Fruit fly (Drosophila melanogaster) whole organism, pupa: ENCODE results near the gene Remo.
A peak's percentile ranks its signal among the peaks of the same experiment; 100 is the strongest.

Experiments used
- CG10348 ChIP-seq: fragments of 200-800 bp; sonication (Bioruptor generic); IDR thresholded peaks from 2 replicates; pipeline ENCODE4 v1.3.6; 2022; ENCODE audit warnings: missing biosample characterization, missing genetic modification characterization
- CG12605 ChIP-seq: fragments of 200-800 bp; sonication (Bioruptor generic); IDR thresholded peaks from 2 replicates; pipeline ENCODE4 v1.3.6; 2022; ENCODE audit warnings: missing biosample characterization, missing genetic modification characterization
- CG13204 ChIP-seq: fragments of 200-800 bp; sonication (Bioruptor generic); optimal IDR thresholded peaks from 2 replicates; lab custom pipeline; 2018; ENCODE audit warnings: missing biosample characterization, mild to moderate bottlenecking, missing genetic modification characterization, moderate library complexity
- CG14655 ChIP-seq: fragments of 200-800 bp; sonication (Bioruptor generic); optimal IDR thresholded peaks from 3 replicates; lab custom pipeline; 2017; ENCODE audit warnings: mild to moderate bottlenecking, missing biosample characterization, missing genetic modification reagents, missing genetic modification characterization
- CG15710 ChIP-seq: fragments of 200-800 bp; sonication (Bioruptor generic); optimal IDR thresholded peaks from 2 replicates; lab custom pipeline; 2018; ENCODE audit warnings: missing biosample characterization, mild to moderate bottlenecking, missing genetic modification characterization, moderate library complexity
- CG17806 ChIP-seq: fragments of 200-800 bp; sonication (Bioruptor generic); optimal IDR thresholded peaks from 2 replicates; lab custom pipeline; 2018; ENCODE audit warnings: missing biosample characterization, mild to moderate bottlenecking, missing genetic modification characterization, moderate library complexity
- CG32121 ChIP-seq: fragments of 200-800 bp; sonication (Bioruptor generic); IDR thresholded peaks from 2 replicates; pipeline ENCODE4 v1.3.6; 2022; ENCODE audit warnings: missing biosample characterization, missing genetic modification characterization
- CG34367 ChIP-seq: fragments of 200-800 bp; sonication (Bioruptor generic); optimal IDR thresholded peaks from 2 replicates; lab custom pipeline; 2018; ENCODE audit warnings: missing biosample characterization, mild to moderate bottlenecking, missing genetic modification characterization
- CG4496 ChIP-seq: fragments of 200-800 bp; sonication (Bioruptor generic); IDR thresholded peaks from 3 replicates; pipeline ENCODE4 v1.3.6; 2022; ENCODE audit warnings: missing biosample characterization, missing genetic modification characterization
- CG8159 ChIP-seq: fragments of 200-800 bp; sonication (Bioruptor generic); optimal IDR thresholded peaks from 3 replicates; lab custom pipeline; 2018; ENCODE audit warnings: missing biosample characterization, mild to moderate bottlenecking, missing genetic modification characterization, moderate library complexity
- CG8301 ChIP-seq: fragments of 200-800 bp; sonication (Bioruptor generic); optimal IDR thresholded peaks from 2 replicates; lab custom pipeline; 2018; ENCODE audit warnings: missing biosample characterization, mild to moderate bottlenecking, missing genetic modification characterization
- CG9948 ChIP-seq: fragments of 200-800 bp; sonication (Bioruptor generic); optimal IDR thresholded peaks from 2 replicates; lab custom pipeline; 2018; ENCODE audit warnings: missing biosample characterization, mild to moderate bottlenecking, missing genetic modification characterization, moderate library complexity
- D1 ChIP-seq: fragments of 200-800 bp; sonication (Bioruptor generic); optimal IDR thresholded peaks from 2 replicates; lab custom pipeline; 2018; ENCODE audit warnings: missing biosample characterization, mild to moderate bottlenecking, missing genetic modification characterization, moderate library complexity
- EcR ChIP-seq: fragments of 200-800 bp; sonication (Bioruptor generic); optimal IDR thresholded peaks from 3 replicates; lab custom pipeline; 2019; ENCODE audit warnings: missing biosample characterization, missing genetic modification characterization, mild to moderate bottlenecking, moderate library complexity, missing genetic modification reagents
- Ets98B ChIP-seq: fragments of 200-800 bp; sonication (Bioruptor generic); IDR thresholded peaks from 2 replicates; pipeline ENCODE4 v1.3.6; 2022; ENCODE audit warnings: missing biosample characterization, missing genetic modification characterization
- Pif1A ChIP-seq: fragments of 200-800 bp; sonication (Bioruptor generic); optimal IDR thresholded peaks from 3 replicates; lab custom pipeline; 2016; ENCODE audit warnings: missing biosample characterization, missing genetic modification characterization
- Pif1B ChIP-seq: fragments of 200-800 bp; sonication (Bioruptor generic); optimal IDR thresholded peaks from 3 replicates; lab custom pipeline; 2016; ENCODE audit warnings: missing biosample characterization, missing genetic modification characterization
- Snoo ChIP-seq: fragments of 200-800 bp; sonication (Bioruptor generic); optimal IDR thresholded peaks from 3 replicates; lab custom pipeline; 2017; ENCODE audit warnings: missing biosample characterization, mild to moderate bottlenecking, missing genetic modification characterization, inconsistent platforms
- fd96Ca ChIP-seq: fragments of 200-800 bp; sonication (Bioruptor generic); IDR thresholded peaks from 3 replicates; pipeline ENCODE4 v1.3.6; 2022; ENCODE audit warnings: missing biosample characterization, missing genetic modification characterization
- gl ChIP-seq: fragments of 200-800 bp; sonication (Bioruptor generic); optimal IDR thresholded peaks from 2 replicates; lab custom pipeline; 2018; ENCODE audit warnings: missing biosample characterization, mild to moderate bottlenecking, missing genetic modification characterization
- rn ChIP-seq: fragments of 200-800 bp; sonication (Bioruptor generic); IDR thresholded peaks from 2 replicates; pipeline ENCODE4 v1.3.6; 2022; ENCODE audit warnings: missing biosample characterization, missing genetic modification characterization

The Remo gene

dm6 chrX:13331814-13332701 lies 44.2 kb downstream of the Remo start:
- TF ChIP-seq CG9948 (tag; lab: Kevin White, UChicago) = peak; percentile 68
- peak; percentile 73 for TF ChIP-seq gl (tag; lab: Kevin White, UChicago)
- TF ChIP-seq CG8301 (tag; lab: Kevin White, UChicago) = peak; percentile 88
- peak; percentile 55 for TF ChIP-seq rn (GFP tag; lab: Robert Waterston, UW)
- peak; percentile 73 for TF ChIP-seq Pif1B (GFP tag; lab: Kevin White, UChicago)
- no peak for TF ChIP-seq D1 (tag; lab: Kevin White, UChicago)
- TF ChIP-seq CG13204 (GFP tag; lab: Kevin White, UChicago) = no peak
- TF ChIP-seq Snoo (tag; lab: Kevin White, UChicago) = peak; percentile 81
- peak; percentile 90 for TF ChIP-seq fd96Ca (GFP tag; lab: Robert Waterston, UW)
- peak; percentile 82 for TF ChIP-seq CG8159 (tag; lab: Kevin White, UChicago)
- TF ChIP-seq CG34367 = peak; percentile 74
- TF ChIP-seq Ets98B = peak; percentile 89
- peak; percentile 74 for TF ChIP-seq CG15710 (tag; lab: Kevin White, UChicago)
- peak; percentile 86 for TF ChIP-seq CG32121 (GFP tag; lab: Robert Waterston, UW)
- TF ChIP-seq EcR (GFP tag; lab: Kevin White, UChicago) = peak; percentile 84
- TF ChIP-seq CG17806 = peak; percentile 79
- no peak for TF ChIP-seq CG10348 (GFP tag; lab: Robert Waterston, UW)
- peak; percentile 86 for TF ChIP-seq CG12605 (GFP tag; lab: Robert Waterston, UW)
- peak; percentile 79 for TF ChIP-seq Pif1A (GFP tag; lab: Kevin White, UChicago)
- peak; percentile 83 for TF ChIP-seq CG14655 (GFP tag; lab: Kevin White, UChicago)
- TF ChIP-seq CG4496 = peak; percentile 92

DNA sequence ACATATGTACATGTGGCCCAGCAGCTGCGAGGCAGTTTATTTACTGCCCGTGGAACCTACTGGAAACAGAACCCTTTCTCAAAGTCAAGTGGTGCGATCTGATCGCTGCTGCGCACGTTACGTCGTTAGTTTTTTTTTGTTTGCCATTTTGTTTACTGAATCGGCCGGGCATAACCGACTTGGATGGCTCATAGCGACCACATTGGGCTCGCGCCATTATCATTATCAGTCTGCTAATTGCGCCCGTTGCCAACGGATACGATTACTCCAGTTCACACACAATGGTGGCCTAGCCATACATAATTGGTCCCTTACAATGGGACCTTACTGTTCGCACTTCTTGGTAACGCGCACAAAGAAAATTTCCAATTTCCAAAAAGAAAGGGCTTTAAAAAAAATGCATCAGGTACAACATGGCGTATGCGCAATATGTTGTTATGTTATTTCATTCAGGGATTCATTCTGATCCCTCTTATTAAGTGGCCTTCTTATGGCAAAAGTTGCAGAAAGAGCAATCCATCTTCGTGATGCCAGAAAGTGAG lies 44.9 kb downstream of the Remo start:
- 0 out of 3 replicates have a peak, but pooled peaks have one; percentile 34 for TF ChIP-seq fd96Ca (GFP tag; lab: Robert Waterston, UW)
- peak; percentile 63 for TF ChIP-seq CG9948 (tag; lab: Kevin White, UChicago)
- peak; percentile 77 for TF ChIP-seq CG14655 (GFP tag; lab: Kevin White, UChicago)
- peak; percentile 14 for TF ChIP-seq CG8159 (tag; lab: Kevin White, UChicago)
- TF ChIP-seq CG12605 (GFP tag; lab: Robert Waterston, UW) = 0 out of 2 replicates have a peak, but pooled peaks have one; percentile 29
- peak; percentile 62 for TF ChIP-seq CG8301 (tag; lab: Kevin White, UChicago)
- peak; percentile 14 for TF ChIP-seq EcR (GFP tag; lab: Kevin White, UChicago)
- no peak for TF ChIP-seq CG10348 (GFP tag; lab: Robert Waterston, UW)
- TF ChIP-seq CG13204 (GFP tag; lab: Kevin White, UChicago) = peak; percentile 20
- peak; percentile 6 for TF ChIP-seq CG34367
- no peak; the same call in 2 of the 3 replicates for TF ChIP-seq CG4496
- TF ChIP-seq Pif1A (GFP tag; lab: Kevin White, UChicago) = peak; percentile 48
- TF ChIP-seq Ets98B = no peak
- TF ChIP-seq Pif1B (GFP tag; lab: Kevin White, UChicago) = peak; percentile 31
- TF ChIP-seq Snoo (tag; lab: Kevin White, UChicago) = peak; percentile 1

DNA sequence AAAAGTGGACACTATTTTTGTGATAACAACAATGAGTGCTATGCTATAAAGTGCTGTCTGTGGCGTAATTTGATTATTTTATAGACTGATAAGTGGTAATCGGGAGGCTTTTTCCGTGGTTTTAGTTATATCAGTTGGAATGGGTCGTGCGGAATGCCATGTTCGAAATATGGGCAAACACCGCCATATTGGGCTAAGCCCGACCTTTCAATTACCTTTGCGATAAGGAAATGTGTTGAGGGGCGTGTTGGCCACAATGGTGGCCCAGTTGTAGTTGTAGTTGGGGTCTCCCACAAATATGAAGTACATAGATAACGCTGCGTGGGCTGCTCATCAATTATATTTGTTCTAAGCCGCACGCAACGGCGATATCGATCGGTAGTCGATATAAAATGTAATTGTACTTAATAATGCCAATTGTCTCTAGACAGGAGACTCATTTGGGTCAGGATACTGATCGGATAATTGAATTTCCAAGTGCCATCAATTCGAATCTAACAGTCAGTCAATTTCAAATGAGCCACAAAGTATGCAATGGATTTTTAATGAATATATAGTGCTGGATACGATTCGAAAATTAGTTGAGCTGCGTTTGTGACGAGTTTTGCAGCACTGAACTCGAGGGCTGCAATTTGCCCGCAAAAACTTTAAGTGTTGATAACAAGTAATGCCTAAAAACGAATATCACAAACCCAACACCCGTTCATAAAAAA lies 46.7 kb downstream of the Remo start:
- TF ChIP-seq CG4496 = peak; percentile 42; the same call in 1 of the 3 replicates
- TF ChIP-seq CG17806 = no peak

- TF ChIP-seq CG12605 (GFP tag; lab: Robert Waterston, UW) = peak; percentile 66
- TF ChIP-seq Ets98B = no peak
- peak; percentile 77 for TF ChIP-seq CG4496
- no peak for TF ChIP-seq D1 (tag; lab: Kevin White, UChicago)
- TF ChIP-seq CG8159 (tag; lab: Kevin White, UChicago) = peak; percentile 6
- TF ChIP-seq CG13204 (GFP tag; lab: Kevin White, UChicago) = peak; percentile 57
- TF ChIP-seq fd96Ca (GFP tag; lab: Robert Waterston, UW) = no peak
- TF ChIP-seq CG14655 (GFP tag; lab: Kevin White, UChicago) = peak; percentile 20
- peak; percentile 81 for TF ChIP-seq Snoo (tag; lab: Kevin White, UChicago)
- peak; percentile 36; the same call in 1 of the 2 replicates for TF ChIP-seq CG32121 (GFP tag; lab: Robert Waterston, UW)
- TF ChIP-seq CG34367 = peak; percentile 58
- TF ChIP-seq CG9948 (tag; lab: Kevin White, UChicago) = no peak
- no peak for TF ChIP-seq CG10348 (GFP tag; lab: Robert Waterston, UW)
- no peak for TF ChIP-seq CG8301 (tag; lab: Kevin White, UChicago)
- TF ChIP-seq Pif1B (GFP tag; lab: Kevin White, UChicago) = peak; percentile 4
- no peak for TF ChIP-seq EcR (GFP tag; lab: Kevin White, UChicago)
- no peak for TF ChIP-seq CG17806
- TF ChIP-seq CG15710 (tag; lab: Kevin White, UChicago) = peak; percentile 25
- no peak for TF ChIP-seq Pif1A (GFP tag; lab: Kevin White, UChicago)
- peak; percentile 48 for TF ChIP-seq gl (tag; lab: Kevin White, UChicago)
- TF ChIP-seq rn (GFP tag; lab: Robert Waterston, UW) = 0 out of 2 replicates have a peak, but pooled peaks have one; percentile 17
Observed at dm6 chrX:13337454-13337853, 49.6 kb downstream of the Remo start, which contains the start of gene RpS15Aa. RpS15Aa (minus strand) TSS chrX:13337705.
